Worm (Caenorhabditis elegans) whole organism, L4/young adult: ENCODE results near the gene fbxb-112.

Experiments
- W03F9.2 ChIP-seq: fragments of 150-350 bp; optimal IDR thresholded peaks from 2 replicates; lab custom pipeline; 2014; ENCODE audit warnings: missing biosample characterization, missing genetic modification characterization
- dao-5 ChIP-seq: sonication (generic microtip); optimal IDR thresholded peaks from 2 replicates; lab custom pipeline; 2016; ENCODE audit warnings: missing genotype, missing genetic modification characterization, moderate library complexity, missing compliant biosample characterization
- him-1 ChIP-seq: sonication (generic microtip); optimal IDR thresholded peaks from 2 replicates; lab custom pipeline; 2016; ENCODE audit warnings: missing genotype, missing genetic modification reagents, missing genetic modification characterization, missing compliant biosample characterization

DNA sequence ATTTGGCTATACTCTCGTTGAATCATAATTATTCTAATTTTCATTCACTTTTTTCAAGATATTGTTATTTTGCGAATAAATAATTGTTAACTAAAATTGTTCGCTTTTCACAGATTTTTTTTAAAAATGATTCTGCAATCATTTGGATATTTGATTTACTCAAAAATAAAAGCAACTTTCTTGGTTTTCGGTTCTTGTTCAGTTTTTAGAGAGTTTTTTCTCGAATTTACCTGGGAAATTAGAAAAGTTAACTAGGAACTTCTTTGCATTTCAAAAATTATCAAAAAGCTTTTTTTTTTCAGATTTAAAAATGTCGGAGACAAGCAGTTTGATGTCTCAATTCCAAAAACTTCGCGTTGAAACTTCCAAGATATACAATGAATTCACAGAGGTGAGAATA is 44.2 kb upstream of the fbxb-112 start, which contains the start of the genes C16C8.20 and gldi-6:
- TF ChIP-seq him-1 (tag; lab: Kevin White, UChicago) (no peak), W03F9.2 (tag; lab: Kevin White, UChicago) (no peak), dao-5 (tag; lab: Kevin White, UChicago) (no peak)
